Fruit fly (Drosophila melanogaster) whole organism, embryonic: ENCODE measurements around the gene CG31131.
A peak's percentile ranks its signal among the peaks of the same experiment; 100 is the strongest.

Experiments used
- BtbVII ChIP-seq: fragments of 200-800 bp; sonication (Bioruptor generic); optimal IDR thresholded peaks from 3 replicates; lab custom pipeline; 2017; ENCODE audit warnings: missing biosample characterization, mild to moderate bottlenecking, missing genetic modification characterization
- CG10147 ChIP-seq: fragments of 200-800 bp; sonication (Bioruptor generic); optimal IDR thresholded peaks from 2 replicates; lab custom pipeline; 2019; ENCODE audit warnings: missing biosample characterization, mild to moderate bottlenecking, missing genetic modification characterization, moderate library complexity
- CG10209 ChIP-seq: fragments of 200-800 bp; sonication (Bioruptor generic); optimal IDR thresholded peaks from 3 replicates; lab custom pipeline; 2017; ENCODE audit warnings: missing biosample characterization, mild to moderate bottlenecking, missing genetic modification characterization, missing genetic modification reagents
- CG10267 ChIP-seq: fragments of 200-800 bp; sonication (Bioruptor generic); optimal IDR thresholded peaks from 2 replicates; lab custom pipeline; 2018; ENCODE audit warnings: missing biosample characterization, mild to moderate bottlenecking, missing genetic modification characterization, moderate library complexity
- CG10565 ChIP-seq: fragments of 200-800 bp; sonication (Bioruptor generic); optimal IDR thresholded peaks from 3 replicates; lab custom pipeline; 2016; ENCODE audit warnings: missing biosample characterization, mild to moderate bottlenecking, missing genetic modification characterization
- CG11696 ChIP-seq: fragments of 200-800 bp; sonication (Bioruptor generic); IDR thresholded peaks from 2 replicates; pipeline ENCODE4 v1.3.6; 2022; ENCODE audit warnings: missing biosample characterization, missing genetic modification characterization
- CG12391 ChIP-seq: fragments of 200-800 bp; sonication (Bioruptor generic); optimal IDR thresholded peaks from 3 replicates; lab custom pipeline; 2018; ENCODE audit warnings: missing biosample characterization, mild to moderate bottlenecking, missing genetic modification characterization, moderate library complexity
- CG14667 ChIP-seq: fragments of 200-800 bp; sonication (Bioruptor generic); IDR thresholded peaks from 2 replicates; pipeline ENCODE4 v1.3.6; 2022; ENCODE audit warnings: missing biosample characterization, missing genetic modification characterization
- CG1529 ChIP-seq: fragments of 200-800 bp; sonication (Bioruptor generic); optimal IDR thresholded peaks from 3 replicates; lab custom pipeline; 2018; ENCODE audit warnings: missing biosample characterization, missing genetic modification characterization
- CG17385 ChIP-seq: fragments of 200-800 bp; sonication (Bioruptor generic); optimal IDR thresholded peaks from 3 replicates; lab custom pipeline; 2018; ENCODE audit warnings: missing biosample characterization, mild to moderate bottlenecking, missing genetic modification characterization
- CG18764 ChIP-seq: fragments of 200-800 bp; sonication (Bioruptor generic); optimal IDR thresholded peaks from 3 replicates; lab custom pipeline; 2016; ENCODE audit warnings: missing biosample characterization, missing genetic modification characterization
- CG32767 ChIP-seq: fragments of 200-800 bp; sonication (Bioruptor generic); IDR thresholded peaks from 2 replicates; pipeline ENCODE4 v1.3.6; 2022; ENCODE audit warnings: missing biosample characterization, missing genetic modification characterization
- CG32772 ChIP-seq: fragments of 200-800 bp; sonication (Bioruptor generic); IDR thresholded peaks from 2 replicates; pipeline ENCODE4 v1.3.6; 2022; ENCODE audit warnings: missing biosample characterization, missing genetic modification characterization
- CG3726 ChIP-seq: fragments of 200-800 bp; sonication (Bioruptor generic); IDR thresholded peaks from 3 replicates; pipeline ENCODE4, ENCODE4 v1.3.6; 2022; ENCODE audit warnings: missing biosample characterization, missing genetic modification characterization
- CG42726 ChIP-seq: fragments of 200-800 bp; sonication (Bioruptor generic); IDR thresholded peaks from 2 replicates; pipeline ENCODE4 v1.3.6; 2022; ENCODE audit warnings: missing biosample characterization, missing genetic modification characterization; ENCODE audit not compliant: partially characterized antibody
- CG4328 ChIP-seq: fragments of 200-800 bp; sonication (Bioruptor generic); optimal IDR thresholded peaks from 3 replicates; lab custom pipeline; 2017; ENCODE audit warnings: missing biosample characterization, missing genetic modification reagents, missing genetic modification characterization
- CG7357 ChIP-seq: fragments of 200-800 bp; sonication (Bioruptor generic); IDR thresholded peaks from 3 replicates; pipeline ENCODE4 v1.3.6; 2022; ENCODE audit warnings: missing biosample characterization, missing genetic modification characterization
- CG8359 ChIP-seq: fragments of 200-800 bp; sonication (Bioruptor generic); optimal IDR thresholded peaks from 2 replicates; lab custom pipeline; 2017; ENCODE audit warnings: missing biosample characterization, mild to moderate bottlenecking, missing genetic modification characterization, borderline replicate concordance
- CG8388 ChIP-seq: fragments of 200-800 bp; sonication (Bioruptor generic); optimal IDR thresholded peaks from 2 replicates; lab custom pipeline; 2019; ENCODE audit warnings: missing biosample characterization, mild to moderate bottlenecking, missing genetic modification characterization, moderate library complexity
- CTCF ChIP-seq: fragments of 200-800 bp; sonication (Bioruptor generic); optimal IDR thresholded peaks from 2 replicates; lab custom pipeline; 2017; ENCODE audit warnings: missing biosample characterization, mild to moderate bottlenecking, missing genetic modification characterization, moderate library complexity
- Camta ChIP-seq: fragments of 200-800 bp; sonication (Bioruptor generic); optimal IDR thresholded peaks from 2 replicates; lab custom pipeline; 2016; ENCODE audit warnings: missing biosample characterization, missing genetic modification characterization
- Dip2 ChIP-seq: fragments of 200-800 bp; sonication (Bioruptor generic); IDR thresholded peaks from 2 replicates; pipeline ENCODE4 v1.3.6; 2022; ENCODE audit warnings: missing biosample characterization, missing genetic modification characterization
- Dip3 ChIP-seq: fragments of 200-800 bp; sonication (Bioruptor generic); optimal IDR thresholded peaks from 3 replicates; lab custom pipeline; 2016; ENCODE audit warnings: missing biosample characterization, missing genetic modification characterization
- Fer1 ChIP-seq: fragments of 200-800 bp; sonication (Bioruptor generic); optimal IDR thresholded peaks from 2 replicates; lab custom pipeline; 2017; ENCODE audit warnings: missing biosample characterization, mild to moderate bottlenecking, missing genetic modification characterization
- HLH54F ChIP-seq: fragments of 200-800 bp; sonication (Bioruptor generic); optimal IDR thresholded peaks from 3 replicates; lab custom pipeline; 2016; ENCODE audit warnings: missing biosample characterization, missing genetic modification characterization
- Hmx ChIP-seq: fragments of 200-800 bp; sonication (Bioruptor generic); optimal IDR thresholded peaks from 2 replicates; lab custom pipeline; 2016; ENCODE audit warnings: missing biosample characterization, missing genetic modification characterization
- Hr51 ChIP-seq, 2 experiments: fragments of 200-800 bp; sonication (Bioruptor generic); optimal IDR thresholded peaks; 2 replicates in 1 of 2; 3 replicates in 1 of 2; lab custom pipeline; 2016 to 2018; ENCODE audit warnings: missing biosample characterization in 2 of 2, missing genetic modification characterization in 2 of 2, mild to moderate bottlenecking in 1 of 2, moderate library complexity in 1 of 2
- Max ChIP-seq: fragments of 200-800 bp; sonication (Bioruptor generic); optimal IDR thresholded peaks from 2 replicates; lab custom pipeline; 2016; ENCODE audit warnings: missing biosample characterization, mild to moderate bottlenecking, missing genetic modification characterization
- Nf-YA ChIP-seq: fragments of 200-800 bp; sonication (Bioruptor generic); IDR thresholded peaks from 2 replicates; pipeline ENCODE4 v1.3.6; 2022; ENCODE audit warnings: missing biosample characterization, missing genetic modification characterization
- Optix ChIP-seq: fragments of 200-800 bp; sonication (Bioruptor generic); IDR thresholded peaks from 3 replicates; pipeline ENCODE4 v1.3.6; 2022; ENCODE audit warnings: missing biosample characterization, missing genetic modification characterization
- Rfx ChIP-seq: fragments of 200-800 bp; sonication (Bioruptor generic); IDR thresholded peaks from 2 replicates; pipeline ENCODE4 v1.3.6; 2022; ENCODE audit warnings: missing biosample characterization, missing genetic modification characterization
- Sry-β ChIP-seq: fragments of 200-800 bp; sonication (Bioruptor generic); optimal IDR thresholded peaks from 2 replicates; lab custom pipeline; 2018; ENCODE audit warnings: missing biosample characterization, mild to moderate bottlenecking, missing genetic modification characterization, moderate library complexity
- Ssrp ChIP-seq: fragments of 200-800 bp; sonication (Bioruptor generic); optimal IDR thresholded peaks from 2 replicates; lab custom pipeline; 2018; ENCODE audit warnings: missing biosample characterization, mild to moderate bottlenecking, missing genetic modification characterization, moderate library complexity
- ac ChIP-seq: fragments of 200-800 bp; sonication (Bioruptor generic); optimal IDR thresholded peaks from 3 replicates; lab custom pipeline; 2017; ENCODE audit warnings: missing biosample characterization, mild to moderate bottlenecking, missing genetic modification characterization
- bigmax ChIP-seq: fragments of 200-800 bp; sonication (Bioruptor generic); optimal IDR thresholded peaks from 2 replicates; lab custom pipeline; 2018; ENCODE audit warnings: missing biosample characterization, mild to moderate bottlenecking, missing genetic modification characterization
- br ChIP-seq: fragments of >200 bp; optimal IDR thresholded peaks from 2 replicates; lab custom pipeline; 2017
- cg ChIP-seq: fragments of 200-800 bp; sonication (Bioruptor generic); optimal IDR thresholded peaks from 3 replicates; lab custom pipeline; 2019; ENCODE audit warnings: missing biosample characterization, mild to moderate bottlenecking, missing genetic modification characterization, moderate library complexity
- da ChIP-seq: fragments of 200-800 bp; sonication (Bioruptor generic); optimal IDR thresholded peaks from 2 replicates; lab custom pipeline; 2016; ENCODE audit warnings: missing biosample characterization, missing genetic modification characterization
- esg ChIP-seq: fragments of 200-800 bp; sonication (Bioruptor generic); conservative IDR thresholded peaks from 2 replicates; pipeline ENCODE4 v1.3.6; 2022; ENCODE audit warnings: missing biosample characterization, missing genetic modification characterization
- gcm ChIP-seq: fragments of 200-800 bp; sonication (Bioruptor generic); optimal IDR thresholded peaks from 2 replicates; lab custom pipeline; 2019; ENCODE audit warnings: missing biosample characterization, mild to moderate bottlenecking, missing genetic modification characterization, moderate library complexity
- gro ChIP-seq: fragments of 200-800 bp; sonication (Bioruptor generic); optimal IDR thresholded peaks from 2 replicates; lab custom pipeline; 2016; ENCODE audit warnings: missing biosample characterization, missing genetic modification characterization
- kay ChIP-seq: fragments of 200-800 bp; sonication (Bioruptor generic); optimal IDR thresholded peaks from 2 replicates; lab custom pipeline; 2016; ENCODE audit warnings: missing biosample characterization, missing genetic modification characterization
- nau ChIP-seq: fragments of 200-800 bp; sonication (Bioruptor generic); optimal IDR thresholded peaks from 3 replicates; lab custom pipeline; 2017; ENCODE audit warnings: missing biosample characterization, mild to moderate bottlenecking, missing genetic modification characterization, missing genetic modification reagents
- pita ChIP-seq: fragments of 200-800 bp; sonication (Bioruptor generic); optimal IDR thresholded peaks from 2 replicates; lab custom pipeline; 2017; ENCODE audit warnings: missing biosample characterization, mild to moderate bottlenecking, missing genetic modification characterization
- prd ChIP-seq, 3 experiments: fragments of >200 bp in 2 of 3; fragments of 200-800 bp in 1 of 3; sonication (Bioruptor generic) in 1 of 3; optimal IDR thresholded peaks in 2 of 3; IDR thresholded peaks in 1 of 3; 2 replicates in 2 of 3; 3 replicates in 1 of 3; pipeline versions ENCODE4 v1.3.6 to Lab custom; 2017 to 2022; ENCODE audit warnings: missing biosample characterization in 1 of 3, missing genetic modification characterization in 1 of 3
- pum ChIP-seq: fragments of 200-800 bp; sonication (Bioruptor generic); optimal IDR thresholded peaks from 2 replicates; lab custom pipeline; 2016; ENCODE audit warnings: missing biosample characterization, missing genetic modification characterization
- run ChIP-seq: fragments of 200-800 bp; sonication (Bioruptor generic); optimal IDR thresholded peaks from 3 replicates; lab custom pipeline; 2018; ENCODE audit warnings: missing biosample characterization, mild to moderate bottlenecking, missing genetic modification characterization
- sim ChIP-seq: fragments of 200-800 bp; sonication (Bioruptor generic); IDR thresholded peaks from 2 replicates; pipeline ENCODE4 v1.3.6; 2022; ENCODE audit warnings: missing biosample characterization, missing genetic modification characterization
- trem ChIP-seq: fragments of 200-800 bp; optimal IDR thresholded peaks from 3 replicates; lab custom pipeline; 2019; ENCODE audit warnings: missing biosample characterization, mild to moderate bottlenecking, missing genetic modification characterization, moderate library complexity
- wor ChIP-seq: fragments of 200-800 bp; sonication (Bioruptor generic); IDR thresholded peaks from 2 replicates; pipeline ENCODE4 v1.3.6; 2022; ENCODE audit warnings: missing biosample characterization, missing genetic modification characterization

CG31131 gene

DNA sequence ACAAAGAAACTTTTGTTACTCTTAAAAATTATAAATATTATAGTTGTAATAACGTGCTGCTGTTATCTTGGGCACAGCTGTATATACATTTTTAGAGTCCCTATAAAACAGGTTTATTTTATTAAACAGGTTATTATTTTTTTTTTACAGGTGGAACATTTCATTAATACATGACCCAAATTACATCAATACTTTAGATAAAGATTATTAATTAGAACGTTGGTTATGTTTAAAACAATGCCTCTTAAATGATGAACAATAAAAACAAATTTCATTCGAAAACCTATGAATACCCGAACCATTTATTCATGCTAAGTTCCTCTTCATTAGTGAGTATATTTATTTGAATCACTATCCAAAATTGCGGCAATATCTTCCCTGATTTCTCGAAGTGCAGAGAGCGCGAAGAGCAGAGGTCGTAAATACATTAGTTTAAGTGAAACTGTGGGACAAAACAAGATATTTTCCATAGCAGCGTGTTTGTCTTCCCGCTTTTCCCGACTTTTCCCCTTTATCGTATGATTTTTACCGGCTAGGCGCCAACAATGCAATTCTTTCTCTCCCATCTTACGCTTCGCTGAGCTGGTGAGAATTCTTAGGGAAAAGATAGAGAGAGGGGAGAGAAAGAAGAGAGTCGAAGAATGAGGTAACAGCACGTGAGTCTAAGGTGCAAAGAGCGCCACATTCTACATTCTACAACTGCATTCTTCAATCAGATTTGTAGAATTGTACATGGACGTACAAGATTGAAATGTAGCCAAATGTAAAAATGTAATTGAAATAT, 25.8 kb upstream of the CG31131 start (continued):
- TF ChIP-seq Fer1 (GFP tag; lab: Kevin White, UChicago): no peak
- TF ChIP-seq sim (GFP tag; lab: Robert Waterston, UW): no peak
- peak; percentile 9 for TF ChIP-seq pum (GFP tag; lab: Kevin White, UChicago)
- TF ChIP-seq CG18764 (GFP tag; lab: Kevin White, UChicago): no peak
- peak; percentile 15 for TF ChIP-seq CG10267
- no peak for TF ChIP-seq CG4328 (GFP tag; lab: Kevin White, UChicago)
- TF ChIP-seq br (lab: Kevin White, UChicago): no peak
- TF ChIP-seq Ssrp: no peak
- no peak for TF ChIP-seq kay (GFP tag; lab: Kevin White, UChicago)
- TF ChIP-seq CG8388 (GFP tag; lab: Kevin White, UChicago): peak; percentile 29
- TF ChIP-seq CG17385: peak; percentile 8
- peak; percentile 43 for TF ChIP-seq CG14667 (GFP tag; lab: Robert Waterston, UW)
- peak; percentile 20 for TF ChIP-seq CG12391 (tag; lab: Kevin White, UChicago)
- TF ChIP-seq CG32772 (GFP tag; lab: Robert Waterston, UW): peak; percentile 39; the same call in 1 of the 2 replicates
- peak; percentile 60 for TF ChIP-seq Rfx
- TF ChIP-seq run (tag; lab: Kevin White, UChicago): no peak
- no peak for TF ChIP-seq gcm
- no peak for TF ChIP-seq CG1529 (GFP tag; lab: Kevin White, UChicago)
- TF ChIP-seq esg (GFP tag; lab: Robert Waterston, UW): peak; percentile 23; the same call in 1 of the 2 replicates
- no peak for TF ChIP-seq nau (GFP tag; lab: Kevin White, UChicago)
- TF ChIP-seq Dip3 (GFP tag; lab: Kevin White, UChicago): peak; percentile 20
- TF ChIP-seq Hmx (GFP tag; lab: Kevin White, UChicago): no peak
- no peak for TF ChIP-seq Dip2 (GFP tag; lab: Robert Waterston, UW)
- TF ChIP-seq CG42726 (GFP tag; lab: Robert Waterston, UW): no peak
- no peak for TF ChIP-seq CG10565 (GFP tag; lab: Kevin White, UChicago)
- TF ChIP-seq CG8359 (GFP tag; lab: Kevin White, UChicago): no peak
- peak; percentile 56 for TF ChIP-seq CTCF (GFP tag; lab: Kevin White, UChicago)
- TF ChIP-seq pita (GFP tag; lab: Kevin White, UChicago): no peak
- TF ChIP-seq CG10209 (GFP tag; lab: Kevin White, UChicago): peak; percentile 3
- TF ChIP-seq BtbVII (GFP tag; lab: Kevin White, UChicago): no peak
- no peak for TF ChIP-seq trem
- peak; percentile 44; the same call in 1 of the 3 replicates for TF ChIP-seq CG7357
- no peak for TF ChIP-seq gro (GFP tag; lab: Kevin White, UChicago)
- no peak for TF ChIP-seq Optix (GFP tag; lab: Robert Waterston, UW)
- TF ChIP-seq da: no peak
- TF ChIP-seq Camta (GFP tag; lab: Kevin White, UChicago): peak; percentile 9
- no peak for TF ChIP-seq CG11696 (GFP tag; lab: Robert Waterston, UW)
- peak in 1 of 2 experiments; percentile 36 for TF ChIP-seq Hr51 (GFP tag; optimal IDR thresholded peaks at IDR 0.05; lab: Kevin White, UChicago)
- no peak for TF ChIP-seq CG10147 (GFP tag; lab: Kevin White, UChicago)
- no peak for TF ChIP-seq CG32767 (GFP tag; lab: Robert Waterston, UW)
- TF ChIP-seq Sry-β (GFP tag; lab: Kevin White, UChicago): no peak
- no peak for TF ChIP-seq cg (GFP tag; lab: Kevin White, UChicago)
- TF ChIP-seq ac (GFP tag; lab: Kevin White, UChicago): no peak
- TF ChIP-seq HLH54F (GFP tag; lab: Kevin White, UChicago): peak; percentile 39
- TF ChIP-seq prd (optimal IDR thresholded peaks at IDR 0.05; lab: Kevin White, UChicago): no peak
- TF ChIP-seq prd (GFP tag; IDR thresholded peaks at IDR 0.05; lab: Robert Waterston, UW): peak; percentile 53; the same call in 2 of the 3 replicates
- no peak for TF ChIP-seq bigmax (GFP tag; lab: Kevin White, UChicago)
- no peak for TF ChIP-seq Max (GFP tag; lab: Kevin White, UChicago)
- TF ChIP-seq wor: no peak
- TF ChIP-seq CG3726 (GFP tag; lab: Robert Waterston, UW): no peak
- TF ChIP-seq Nf-YA (GFP tag; lab: Robert Waterston, UW): no peak
